Fruit fly (Drosophila melanogaster): ENCODE results near the gene MED10.

Gene MED10

DNA sequence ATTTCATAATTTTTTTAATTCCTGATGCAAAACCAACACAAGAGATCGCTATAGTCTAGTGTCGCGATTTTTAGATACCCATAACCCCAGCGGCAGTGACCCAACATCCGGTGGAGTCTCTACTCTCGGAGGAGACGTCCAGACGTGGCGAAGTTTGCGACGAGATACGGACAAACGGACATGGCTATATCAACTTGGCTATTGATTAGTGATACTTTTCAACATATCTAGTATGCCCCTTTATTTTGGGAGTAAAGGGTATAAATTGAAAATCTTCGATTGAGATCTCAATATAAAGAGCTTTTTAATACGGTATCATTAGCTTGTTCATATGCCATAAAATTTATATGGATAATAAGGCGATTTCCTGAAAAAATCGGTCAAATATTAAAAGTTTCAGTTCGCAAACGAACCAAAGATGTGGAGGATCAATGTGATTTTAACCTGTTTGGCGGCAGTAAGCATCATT is 34.4 kb upstream of the MED10 start, which contains the start of gene CG33687:
TSS of gene CG33687 (plus strand) at position 419 of the 469 bp plus-strand sequence.
- TF ChIP-seq EcR (GFP tag; optimal IDR thresholded peaks at IDR 0.05) (no peak), CG8478 (optimal IDR thresholded peaks at IDR 0.05) (no peak), usp (GFP tag; optimal IDR thresholded peaks at IDR 0.05) (no peak), Dll (optimal IDR thresholded peaks at IDR 0.05) (no peak), pan (optimal IDR thresholded peaks at IDR 0.05) (no peak), psq (optimal IDR thresholded peaks at IDR 0.05) (no peak)

DNA sequence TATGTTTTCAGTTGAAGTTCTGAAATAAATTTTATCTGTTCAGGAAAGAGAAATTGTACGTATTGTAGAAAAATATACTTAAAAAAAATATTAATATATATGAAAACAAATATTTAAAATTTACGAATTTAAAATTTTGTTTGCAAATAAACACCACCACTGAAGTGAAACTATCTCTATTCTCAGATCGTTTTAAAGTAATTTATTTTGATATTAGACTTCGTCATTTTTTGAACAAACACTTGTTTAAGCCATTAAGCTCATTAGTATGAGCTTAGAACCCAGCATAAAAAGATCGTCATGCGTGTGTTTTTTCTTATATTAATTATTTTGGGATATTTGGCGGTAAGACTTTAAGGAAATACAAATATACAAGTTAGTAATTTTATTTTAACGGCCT is 33.0 kb upstream of the MED10 start, which contains the start of gene CG33688:
TSS of gene CG33688 (plus strand) at position 301 of the 400 bp plus-strand sequence.
- TF ChIP-seq CG8478 (optimal IDR thresholded peaks at IDR 0.05), result no peak
- TF ChIP-seq psq (optimal IDR thresholded peaks at IDR 0.05), result no peak
- TF ChIP-seq Dll (optimal IDR thresholded peaks at IDR 0.05), result no peak
- TF ChIP-seq pan (optimal IDR thresholded peaks at IDR 0.05), result no peak
- TF ChIP-seq EcR (GFP tag; optimal IDR thresholded peaks at IDR 0.05), result no peak
- TF ChIP-seq usp (GFP tag; optimal IDR thresholded peaks at IDR 0.05), result no peak

DNA sequence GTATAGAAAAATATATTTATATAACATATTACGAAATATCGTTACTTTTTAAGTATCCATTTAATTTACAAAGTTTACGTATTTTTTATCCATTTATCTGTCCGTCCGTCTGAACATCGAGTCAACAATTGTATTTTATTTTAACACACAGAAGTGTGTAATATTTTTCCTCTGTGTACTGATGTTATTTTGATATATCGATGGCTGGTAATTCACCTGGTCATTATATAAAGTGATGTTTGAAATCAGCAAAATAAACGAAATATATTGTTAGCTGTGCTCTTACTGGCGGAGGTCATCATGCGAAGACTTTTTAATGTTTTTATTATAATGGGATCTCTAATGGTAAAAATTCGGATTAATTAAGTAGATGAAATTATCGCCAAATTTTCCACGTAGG is 32.0 kb upstream of the MED10 start, which contains the start of gene CG33689:
TSS of gene CG33689 (plus strand) at position 301 of the 400 bp plus-strand sequence.
- TF ChIP-seq pan (optimal IDR thresholded peaks at IDR 0.05) (no peak), usp (GFP tag; optimal IDR thresholded peaks at IDR 0.05) (no peak), psq (optimal IDR thresholded peaks at IDR 0.05) (no peak), EcR (GFP tag; optimal IDR thresholded peaks at IDR 0.05) (no peak)

DNA sequence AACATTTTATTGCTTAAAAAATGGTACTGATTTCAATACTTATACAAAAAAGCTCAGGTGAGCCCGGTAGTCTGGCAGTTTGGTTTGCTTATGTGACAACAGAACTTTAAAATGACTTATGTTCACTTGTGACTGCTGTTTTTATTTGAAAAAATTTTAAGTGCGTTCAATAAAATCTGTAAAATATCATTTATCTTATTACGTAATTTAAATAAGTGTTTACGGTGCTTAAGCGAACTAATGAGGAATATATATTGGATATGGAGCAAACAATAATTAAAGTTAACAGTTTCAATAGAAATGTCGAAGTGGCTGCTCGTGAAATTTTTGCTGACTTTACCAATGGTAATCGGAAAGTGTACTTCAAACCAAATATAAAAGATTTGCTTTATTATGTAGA is 30.9 kb upstream of the MED10 start, which contains the start of gene dls:
TSS of gene dls (plus strand) at position 301 of the 400 bp plus-strand sequence.
- no peak for TF ChIP-seq EcR (GFP tag; optimal IDR thresholded peaks at IDR 0.05)
- TF ChIP-seq Dll (optimal IDR thresholded peaks at IDR 0.05), result no peak
- TF ChIP-seq pan (optimal IDR thresholded peaks at IDR 0.05), result no peak
- no peak for TF ChIP-seq psq (optimal IDR thresholded peaks at IDR 0.05)
- TF ChIP-seq usp (GFP tag; optimal IDR thresholded peaks at IDR 0.05), result no peak
- no peak for TF ChIP-seq CG8478 (optimal IDR thresholded peaks at IDR 0.05)

DNA sequence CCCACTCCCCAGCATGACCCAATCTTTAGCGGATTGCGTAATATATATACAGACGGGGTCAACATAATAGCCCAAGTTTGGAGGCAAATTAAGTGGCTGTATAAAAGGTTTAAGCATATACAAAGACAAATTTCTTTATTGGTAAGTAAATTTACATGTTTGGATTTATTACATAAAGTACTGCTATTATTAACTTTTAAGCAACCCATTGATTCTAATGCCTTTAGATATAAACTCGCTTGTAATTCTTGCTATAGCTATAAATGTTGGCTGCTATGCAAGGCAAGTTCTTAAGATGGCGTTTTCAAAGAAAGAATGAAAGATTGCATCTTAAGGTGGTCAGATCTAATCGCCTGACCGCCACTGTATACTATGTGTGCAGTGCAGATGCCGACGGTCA is 29.3 kb upstream of the MED10 start:
- TF ChIP-seq psq (optimal IDR thresholded peaks at IDR 0.05) (no peak), Dll (optimal IDR thresholded peaks at IDR 0.05) (no peak), usp (GFP tag; optimal IDR thresholded peaks at IDR 0.05) (no peak), CG8478 (optimal IDR thresholded peaks at IDR 0.05) (no peak), pan (optimal IDR thresholded peaks at IDR 0.05) (no peak)

- TF ChIP-seq psq (optimal IDR thresholded peaks at IDR 0.05) (no peak), usp (GFP tag; optimal IDR thresholded peaks at IDR 0.05) (no peak), CG8478 (optimal IDR thresholded peaks at IDR 0.05) (no peak), pan (optimal IDR thresholded peaks at IDR 0.05) (no peak), Dll (optimal IDR thresholded peaks at IDR 0.05) (no peak), EcR (GFP tag; optimal IDR thresholded peaks at IDR 0.05) (no peak)
These were observed 28.6 kb upstream of the MED10 start for dm6 chr3L:16203236-16203635.

DNA sequence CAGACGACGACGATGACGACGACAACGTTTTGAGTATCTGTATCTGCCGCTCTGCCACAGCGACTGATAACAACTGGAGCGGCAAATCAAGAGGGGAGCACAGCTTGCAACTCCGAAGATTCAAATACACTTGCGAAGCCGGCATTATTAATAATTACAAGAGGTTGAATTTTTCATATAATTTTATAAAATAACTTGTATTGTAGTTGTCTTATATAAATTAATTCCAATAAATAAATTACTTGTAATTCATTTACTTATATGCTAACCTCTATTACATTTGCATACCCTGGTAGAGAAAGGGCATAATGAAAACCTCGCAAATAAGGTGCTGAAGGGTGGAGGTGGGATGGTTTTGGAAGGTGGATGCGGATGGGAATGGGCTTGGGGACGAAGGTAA is 27.8 kb upstream of the MED10 start:
- no peak for TF ChIP-seq CG8478 (optimal IDR thresholded peaks at IDR 0.05)
- no peak for TF ChIP-seq Dll (optimal IDR thresholded peaks at IDR 0.05)
- no peak for TF ChIP-seq psq (optimal IDR thresholded peaks at IDR 0.05)
- no peak for TF ChIP-seq pan (optimal IDR thresholded peaks at IDR 0.05)
- no peak for TF ChIP-seq EcR (GFP tag; optimal IDR thresholded peaks at IDR 0.05)
- TF ChIP-seq usp (GFP tag; optimal IDR thresholded peaks at IDR 0.05), result no peak

DNA sequence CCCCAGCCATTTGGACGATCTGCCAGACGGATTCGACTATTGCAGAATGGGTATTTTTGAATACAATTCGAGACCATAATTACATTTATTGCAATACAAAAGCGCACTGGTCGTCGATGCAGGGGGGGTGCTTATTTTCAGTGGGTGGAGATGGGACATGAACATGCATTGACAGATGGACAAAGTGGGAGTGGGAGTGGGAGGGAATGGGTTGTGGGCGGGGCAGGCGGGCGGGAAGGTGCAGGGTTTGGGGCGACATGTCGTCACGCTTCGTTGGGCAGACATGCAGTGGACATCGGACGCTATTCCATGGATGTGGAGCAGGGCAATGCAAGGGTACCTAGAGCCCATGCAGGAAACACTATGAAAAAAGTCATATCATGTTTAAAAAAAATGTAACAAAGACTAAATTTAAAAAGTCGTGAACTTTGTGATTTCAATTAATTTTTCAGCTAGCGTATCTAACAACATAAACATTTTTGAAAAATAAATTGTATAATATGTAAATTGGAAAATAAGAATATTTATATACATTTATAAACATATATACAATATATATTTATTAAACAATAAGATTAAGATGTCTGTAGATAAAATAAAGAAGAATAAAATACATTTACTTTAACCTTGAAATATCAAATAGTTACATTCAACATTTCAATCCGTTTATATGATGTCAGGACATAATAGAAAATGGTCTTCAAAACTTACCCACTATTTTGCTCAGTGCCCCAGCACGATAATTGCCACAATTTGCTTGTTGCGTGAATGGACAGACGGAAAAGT is 23.6 kb upstream of the MED10 start:
- TF ChIP-seq Dll (optimal IDR thresholded peaks at IDR 0.05) (no peak), psq (optimal IDR thresholded peaks at IDR 0.05) (no peak), CG8478 (optimal IDR thresholded peaks at IDR 0.05) (no peak), EcR (GFP tag; optimal IDR thresholded peaks at IDR 0.05) (no peak), pan (optimal IDR thresholded peaks at IDR 0.05) (no peak), usp (GFP tag; optimal IDR thresholded peaks at IDR 0.05) (no peak)

DNA sequence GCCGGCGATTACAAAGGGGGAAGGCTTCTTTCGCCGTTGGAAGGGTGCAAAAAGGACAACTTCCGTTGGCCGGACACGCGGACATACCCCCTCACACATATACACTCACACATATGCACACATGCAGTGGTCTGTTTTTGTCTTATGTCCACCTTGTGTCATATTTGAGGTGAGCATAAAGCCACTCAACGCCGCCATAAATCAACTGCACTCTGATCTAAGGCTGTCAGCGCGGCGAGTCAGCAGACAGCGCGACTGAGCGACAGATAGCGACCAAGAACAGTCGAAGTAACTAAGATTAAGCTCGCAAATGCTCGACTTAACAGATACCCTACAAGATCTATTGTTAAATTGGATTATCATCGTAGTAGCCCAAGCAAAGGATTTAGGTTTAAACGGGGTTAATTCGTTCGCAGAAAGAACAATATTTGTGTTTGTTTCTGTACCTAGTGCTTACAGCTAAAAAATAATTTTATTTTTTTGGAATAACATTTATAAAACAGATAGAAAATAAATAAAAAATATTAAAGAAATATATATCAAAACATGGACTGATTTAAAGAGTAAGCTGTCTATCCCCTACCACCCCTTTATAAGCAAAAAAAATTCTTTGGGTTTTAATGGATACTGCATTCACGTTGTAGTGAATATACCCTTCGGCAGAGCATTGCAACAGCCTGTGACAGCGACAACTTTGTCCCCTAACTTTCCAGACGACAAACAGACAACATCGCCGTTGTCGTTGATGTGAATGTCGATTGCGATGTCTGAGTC is 22.9 kb upstream of the MED10 start:
- TF ChIP-seq Dll (optimal IDR thresholded peaks at IDR 0.05), result no peak
- TF ChIP-seq CG8478 (optimal IDR thresholded peaks at IDR 0.05), result no peak
- TF ChIP-seq psq (optimal IDR thresholded peaks at IDR 0.05), result no peak
- no peak for TF ChIP-seq pan (optimal IDR thresholded peaks at IDR 0.05)

dm6 chr3L:16209641-16210040 is 22.2 kb upstream of the MED10 start:
- TF ChIP-seq Dll (optimal IDR thresholded peaks at IDR 0.05) (no peak), pan (optimal IDR thresholded peaks at IDR 0.05) (no peak), CG8478 (optimal IDR thresholded peaks at IDR 0.05) (no peak)

- TF ChIP-seq CG8478 (optimal IDR thresholded peaks at IDR 0.05) (no peak), EcR (GFP tag; optimal IDR thresholded peaks at IDR 0.05) (no peak), usp (GFP tag; optimal IDR thresholded peaks at IDR 0.05) (no peak), psq (optimal IDR thresholded peaks at IDR 0.05) (no peak), Dll (optimal IDR thresholded peaks at IDR 0.05) (no peak), pan (optimal IDR thresholded peaks at IDR 0.05) (no peak)
These were observed 20.5 kb upstream of the MED10 start for dm6 chr3L:16211156-16211935.
